Worm (Caenorhabditis elegans): ENCODE results near the gene F29F11.20.

Gene F29F11.20

ce11 chrV:10715158-10716152 is 27.8 kb downstream of the F29F11.20 start (continued):
- TF ChIP-seq lin-29 (GFP tag; IDR thresholded peaks at IDR 0.05) (peak; percentile 87), F44E2.7 (GFP tag; IDR thresholded peaks at IDR 0.05) (no peak), ZK337.2 (GFP tag; IDR thresholded peaks at IDR 0.05) (peak; percentile 66), F37D6.2 (tag; optimal IDR thresholded peaks at IDR 0.05) (peak; percentile 78), ama-1 (optimal IDR thresholded peaks at IDR 0.05) (no peak), nhr-6 (tag; optimal IDR thresholded peaks at IDR 0.05) (no peak), nhr-28 (tag; optimal IDR thresholded peaks at IDR 0.05) (peak; percentile 32), set-16 (GFP tag; IDR thresholded peaks at IDR 0.05) (peak; percentile 100), mdl-1 (tag; optimal IDR thresholded peaks at IDR 0.05) (peak; percentile 97 to 98), ztf-11 (tag; optimal IDR thresholded peaks at IDR 0.05) (no peak), nhr-102 (tag; optimal IDR thresholded peaks at IDR 0.05) (peak; percentile 56), Y105C5A.15 (GFP tag; IDR thresholded peaks at IDR 0.05) (no peak), mep-1 (tag; optimal IDR thresholded peaks at IDR 0.05) (peak; percentile 95), gei-8 (GFP tag; optimal IDR thresholded peaks at IDR 0.05) (peak; percentile 87), mxl-2 (GFP tag; conservative IDR thresholded peaks at IDR 0.05) (peak; percentile 86), tra-1 (GFP tag; IDR thresholded peaks at IDR 0.05) (peak; percentile 95), mdt-29 (GFP tag; IDR thresholded peaks at IDR 0.05) (peak; percentile 69), Y75B8A.6 (GFP tag; IDR thresholded peaks at IDR 0.05) (no peak), unc-62 (GFP tag; optimal IDR thresholded peaks at IDR 0.05 in 1 of 2) (peak in 1 of 2 experiments; percentile 100), unc-62 (tag; optimal IDR thresholded peaks at IDR 0.05) (no peak), nhr-48 (tag; optimal IDR thresholded peaks at IDR 0.05) (peak; percentile 96), lin-38 (GFP tag; IDR thresholded peaks at IDR 0.05) (peak; percentile 71), jun-1 (tag; optimal IDR thresholded peaks at IDR 0.05) (peak; percentile 31), ces-1 (GFP tag; optimal IDR thresholded peaks at IDR 0.05) (no peak), nhr-11 (tag; optimal IDR thresholded peaks at IDR 0.05) (peak; percentile 90), ceh-20 (GFP tag; IDR thresholded peaks at IDR 0.05) (peak; percentile 99), mxl-3 (GFP tag; optimal IDR thresholded peaks at IDR 0.05) (peak; percentile 95), rbr-2 (tag; optimal IDR thresholded peaks at IDR 0.05) (peak; percentile 79), attf-4 (tag; optimal IDR thresholded peaks at IDR 0.05) (no peak), dmd-9 (GFP tag; IDR thresholded peaks at IDR 0.05) (peak; percentile 73; the same call in 1 of the 2 replicates), ceh-32 (tag; optimal IDR thresholded peaks at IDR 0.05; ENCODE audit: poor library complexity) (peak; percentile 71), daf-16 (GFP tag; optimal IDR thresholded peaks at IDR 0.05) (peak in 1 of 2 experiments; percentile 39), daf-16 (tag; optimal IDR thresholded peaks at IDR 0.05) (no peak), nhr-76 (tag; optimal IDR thresholded peaks at IDR 0.05) (no peak), vab-7 (GFP tag; IDR thresholded peaks at IDR 0.05) (peak; percentile 90), daf-19 (GFP tag; conservative IDR thresholded peaks at IDR 0.05) (peak; percentile 66; the same call in 1 of the 2 replicates), F26F4.8 (GFP tag; conservative IDR thresholded peaks at IDR 0.05) (no peak), unc-130 (GFP tag; optimal IDR thresholded peaks at IDR 0.05) (no peak), pha-4 (GFP tag; IDR thresholded peaks at IDR 0.05) (peak; percentile 92), pha-4 (tag; optimal IDR thresholded peaks at IDR 0.05) (no peak)
